Fruit fly (Drosophila melanogaster) whole organism, embryonic: ENCODE results near the gene dmrt93B.
A peak's percentile ranks its signal among the peaks of the same experiment; 100 is the strongest.

Experiments
- Ada2b ChIP-seq: fragments of 200-800 bp; sonication (Bioruptor generic); IDR thresholded peaks from 2 replicates; pipeline ENCODE4 v1.3.6; 2022; ENCODE audit warnings: missing biosample characterization, missing genetic modification characterization
- Asciz ChIP-seq: fragments of 200-800 bp; sonication (Bioruptor generic); optimal IDR thresholded peaks from 2 replicates; lab custom pipeline; 2017; ENCODE audit warnings: missing biosample characterization, mild to moderate bottlenecking, missing genetic modification characterization, missing genetic modification reagents
- Blimp-1 ChIP-seq: fragments of 200-800 bp; sonication (Bioruptor generic); optimal IDR thresholded peaks from 3 replicates; lab custom pipeline; 2018; ENCODE audit warnings: missing biosample characterization, missing genetic modification characterization, mild to moderate bottlenecking, moderate library complexity, missing genetic modification reagents
- C15 ChIP-seq: fragments of 200-800 bp; sonication (Bioruptor generic); IDR thresholded peaks from 3 replicates; pipeline ENCODE4 v1.3.6; 2022; ENCODE audit warnings: missing biosample characterization, missing genetic modification characterization
- CG10209 ChIP-seq: fragments of 200-800 bp; sonication (Bioruptor generic); optimal IDR thresholded peaks from 3 replicates; lab custom pipeline; 2017; ENCODE audit warnings: missing biosample characterization, mild to moderate bottlenecking, missing genetic modification characterization, missing genetic modification reagents
- CG11504 ChIP-seq: fragments of 200-800 bp; sonication (Bioruptor generic); optimal IDR thresholded peaks from 3 replicates; lab custom pipeline; 2019; ENCODE audit warnings: missing biosample characterization, mild to moderate bottlenecking, missing genetic modification characterization, moderate library complexity
- CG11695 ChIP-seq: fragments of 200-800 bp; sonication (Bioruptor generic); IDR thresholded peaks from 3 replicates; pipeline ENCODE4 v1.3.6; 2022; ENCODE audit warnings: missing biosample characterization, missing genetic modification characterization
- CG13123 ChIP-seq: fragments of 200-800 bp; sonication (Bioruptor generic); optimal IDR thresholded peaks from 2 replicates; lab custom pipeline; 2016; ENCODE audit warnings: missing biosample characterization, missing genetic modification characterization
- CG13775 ChIP-seq: fragments of 200-800 bp; sonication (Bioruptor generic); optimal IDR thresholded peaks from 3 replicates; lab custom pipeline; 2017; ENCODE audit warnings: missing biosample characterization, mild to moderate bottlenecking, missing genetic modification characterization
- CG14667 ChIP-seq: fragments of 200-800 bp; sonication (Bioruptor generic); IDR thresholded peaks from 2 replicates; pipeline ENCODE4 v1.3.6; 2022; ENCODE audit warnings: missing biosample characterization, missing genetic modification characterization
- CG15514 ChIP-seq: fragments of 200-800 bp; sonication (Bioruptor generic); optimal IDR thresholded peaks from 3 replicates; lab custom pipeline; 2017; ENCODE audit warnings: missing biosample characterization, missing genetic modification characterization, mild to moderate bottlenecking, moderate library complexity, missing genetic modification reagents
- CG16813 ChIP-seq: fragments of 200-800 bp; sonication (Bioruptor generic); IDR thresholded peaks from 3 replicates; pipeline ENCODE4 v1.3.6; 2022; ENCODE audit warnings: missing biosample characterization, missing genetic modification characterization; ENCODE audit not compliant: partially characterized antibody
- CG18011 ChIP-seq: fragments of 200-800 bp; sonication (Bioruptor generic); optimal IDR thresholded peaks from 2 replicates; lab custom pipeline; 2017; ENCODE audit warnings: missing biosample characterization, missing genetic modification characterization, mild to moderate bottlenecking, moderate library complexity, missing genotype
- CG18476 ChIP-seq: fragments of 200-800 bp; sonication (Bioruptor generic); optimal IDR thresholded peaks from 2 replicates; lab custom pipeline; 2016; ENCODE audit warnings: missing biosample characterization, mild to moderate bottlenecking, missing genetic modification characterization
- CG2199 ChIP-seq: fragments of 200-800 bp; sonication (Bioruptor generic); IDR thresholded peaks from 3 replicates; pipeline ENCODE4 v1.3.6; 2022; ENCODE audit warnings: missing biosample characterization, missing genetic modification characterization
- CG2202 ChIP-seq: fragments of 200-800 bp; sonication (Bioruptor generic); optimal IDR thresholded peaks from 2 replicates; lab custom pipeline; 2018; ENCODE audit warnings: missing biosample characterization, mild to moderate bottlenecking, missing genetic modification characterization
- CG30431 ChIP-seq: fragments of 200-800 bp; sonication (Bioruptor generic); optimal IDR thresholded peaks from 2 replicates; lab custom pipeline; 2017; ENCODE audit warnings: missing biosample characterization, missing genetic modification characterization
- CG31224 ChIP-seq: fragments of 200-800 bp; sonication (Bioruptor generic); IDR thresholded peaks from 2 replicates; pipeline ENCODE4 v1.3.6; 2022; ENCODE audit warnings: missing biosample characterization, missing genetic modification characterization
- CG4360 ChIP-seq: fragments of 200-800 bp; sonication (Bioruptor generic); IDR thresholded peaks from 2 replicates; pipeline ENCODE4 v1.3.6; 2022; ENCODE audit warnings: missing biosample characterization, missing genetic modification characterization
- CG43689 ChIP-seq: fragments of 200-800 bp; sonication (Bioruptor generic); IDR thresholded peaks from 2 replicates; pipeline ENCODE4 v1.3.6; 2022; ENCODE audit warnings: missing biosample characterization, missing genetic modification characterization
- CG7839 ChIP-seq: fragments of 200-800 bp; sonication (Bioruptor generic); optimal IDR thresholded peaks from 3 replicates; lab custom pipeline; 2018; ENCODE audit warnings: missing biosample characterization, mild to moderate bottlenecking, missing genetic modification characterization, moderate library complexity
- CG7963 ChIP-seq: fragments of 200-800 bp; sonication (Bioruptor generic); IDR thresholded peaks from 3 replicates; pipeline ENCODE4 v1.3.6; 2022; ENCODE audit warnings: missing biosample characterization, missing genetic modification characterization; ENCODE audit not compliant: partially characterized antibody
- CG8924 ChIP-seq: fragments of 200-800 bp; optimal IDR thresholded peaks from 3 replicates; lab custom pipeline; 2019; ENCODE audit warnings: missing biosample characterization, mild to moderate bottlenecking, missing genetic modification characterization, moderate library complexity
- CG8944 ChIP-seq: fragments of 200-800 bp; sonication (Bioruptor generic); optimal IDR thresholded peaks from 3 replicates; lab custom pipeline; 2016; ENCODE audit warnings: missing biosample characterization, missing genetic modification characterization
- Dref ChIP-seq: fragments of 200-800 bp; sonication (Bioruptor generic); IDR thresholded peaks from 2 replicates; pipeline ENCODE4 v1.3.6; 2022; ENCODE audit warnings: missing biosample characterization, missing genetic modification characterization
- Ets97D ChIP-seq: fragments of 200-800 bp; sonication (Bioruptor generic); optimal IDR thresholded peaks from 3 replicates; lab custom pipeline; 2016; ENCODE audit warnings: missing biosample characterization, missing genetic modification characterization
- HLH54F ChIP-seq: fragments of 200-800 bp; sonication (Bioruptor generic); optimal IDR thresholded peaks from 3 replicates; lab custom pipeline; 2016; ENCODE audit warnings: missing biosample characterization, missing genetic modification characterization
- Hmr ChIP-seq: fragments of 200-800 bp; sonication (Bioruptor generic); optimal IDR thresholded peaks from 3 replicates; lab custom pipeline; 2017; ENCODE audit warnings: mild to moderate bottlenecking, missing biosample characterization, missing genetic modification reagents, missing genetic modification characterization
- Hr3 ChIP-seq: fragments of 200-800 bp; sonication (Bioruptor generic); optimal IDR thresholded peaks from 3 replicates; lab custom pipeline; 2016; ENCODE audit warnings: missing biosample characterization, missing genetic modification characterization
- Mad ChIP-seq: fragments of 200-800 bp; sonication (Bioruptor generic); optimal IDR thresholded peaks from 2 replicates; lab custom pipeline; 2016; ENCODE audit warnings: missing biosample characterization, missing genetic modification characterization
- Rfx ChIP-seq: fragments of 200-800 bp; sonication (Bioruptor generic); IDR thresholded peaks from 2 replicates; pipeline ENCODE4 v1.3.6; 2022; ENCODE audit warnings: missing biosample characterization, missing genetic modification characterization
- YL-1 ChIP-seq: fragments of 200-800 bp; sonication (Bioruptor generic); optimal IDR thresholded peaks from 3 replicates; lab custom pipeline; 2017; ENCODE audit warnings: missing biosample characterization, mild to moderate bottlenecking, missing genetic modification characterization
- aop ChIP-seq: fragments of 200-800 bp; sonication (Bioruptor generic); IDR thresholded peaks from 2 replicates; pipeline ENCODE4 v1.3.6; 2022; ENCODE audit warnings: missing biosample characterization, missing genetic modification characterization
- bigmax ChIP-seq: fragments of 200-800 bp; sonication (Bioruptor generic); optimal IDR thresholded peaks from 2 replicates; lab custom pipeline; 2018; ENCODE audit warnings: missing biosample characterization, mild to moderate bottlenecking, missing genetic modification characterization
- cg ChIP-seq: fragments of 200-800 bp; sonication (Bioruptor generic); optimal IDR thresholded peaks from 3 replicates; lab custom pipeline; 2019; ENCODE audit warnings: missing biosample characterization, mild to moderate bottlenecking, missing genetic modification characterization, moderate library complexity
- croc ChIP-seq: fragments of 200-800 bp; sonication (Bioruptor generic); conservative IDR thresholded peaks from 3 replicates; pipeline ENCODE4 v1.3.6; 2022; ENCODE audit warnings: missing biosample characterization, missing genetic modification characterization
- crp ChIP-seq, 2 experiments: fragments of 200-800 bp; sonication (Bioruptor generic); optimal IDR thresholded peaks; 2 replicates in 1 of 2; 3 replicates in 1 of 2; lab custom pipeline; 2017; ENCODE audit warnings: missing biosample characterization in 2 of 2, missing genetic modification characterization in 2 of 2, mild to moderate bottlenecking in 1 of 2, moderate library complexity in 1 of 2
- dimm ChIP-seq: fragments of 200-800 bp; sonication (Bioruptor generic); IDR thresholded peaks from 2 replicates; pipeline ENCODE4 v1.3.6; 2022; ENCODE audit warnings: missing biosample characterization, missing genetic modification characterization
- dmrt11E ChIP-seq: fragments of 200-800 bp; sonication (Bioruptor generic); optimal IDR thresholded peaks from 3 replicates; lab custom pipeline; 2018; ENCODE audit warnings: missing biosample characterization, mild to moderate bottlenecking, missing genetic modification characterization, moderate library complexity
- gce ChIP-seq: fragments of 200-800 bp; sonication (Bioruptor generic); IDR thresholded peaks from 3 replicates; pipeline ENCODE4 v1.3.6; 2022; ENCODE audit warnings: missing biosample characterization, missing genetic modification characterization
- gt ChIP-seq: fragments of 200-800 bp; sonication (Bioruptor generic); IDR thresholded peaks from 2 replicates; pipeline ENCODE4 v1.3.6; 2022; ENCODE audit warnings: missing biosample characterization, missing genetic modification characterization
- hb ChIP-seq: fragments of 200-800 bp; sonication (Bioruptor generic); IDR thresholded peaks from 3 replicates; pipeline ENCODE4 v1.3.6; 2022; ENCODE audit warnings: missing biosample characterization, missing genetic modification characterization; ENCODE audit not compliant: partially characterized antibody
- lbe ChIP-seq: fragments of 200-800 bp; sonication (Bioruptor generic); optimal IDR thresholded peaks from 2 replicates; lab custom pipeline; 2016; ENCODE audit warnings: missing biosample characterization, mild to moderate bottlenecking, missing genetic modification characterization
- stc ChIP-seq: fragments of 200-800 bp; sonication (Bioruptor generic); IDR thresholded peaks from 2 replicates; pipeline ENCODE4 v1.3.6; 2022; ENCODE audit warnings: missing biosample characterization, missing genetic modification characterization
- stwl ChIP-seq: fragments of 200-800 bp; sonication (Bioruptor generic); optimal IDR thresholded peaks from 3 replicates; lab custom pipeline; 2018; ENCODE audit warnings: missing biosample characterization, mild to moderate bottlenecking, missing genetic modification characterization, moderate library complexity
- twi ChIP-seq: fragments of 200-800 bp; optimal IDR thresholded peaks from 2 replicates; lab custom pipeline; 2019; ENCODE audit warnings: missing biosample characterization, mild to moderate bottlenecking, missing genetic modification characterization, moderate library complexity
- unc-4 ChIP-seq: fragments of 200-800 bp; sonication (Bioruptor generic); IDR thresholded peaks from 2 replicates; pipeline ENCODE4 v1.3.6; 2022; ENCODE audit warnings: missing biosample characterization, missing genetic modification characterization; ENCODE audit not compliant: partially characterized antibody
- wek ChIP-seq: fragments of 200-800 bp; sonication (Bioruptor generic); optimal IDR thresholded peaks from 3 replicates; lab custom pipeline; 2018; ENCODE audit warnings: missing biosample characterization, mild to moderate bottlenecking, missing genetic modification characterization, moderate library complexity
- zf30C ChIP-seq: fragments of 200-800 bp; sonication (Bioruptor generic); optimal IDR thresholded peaks from 3 replicates; lab custom pipeline; 2018; ENCODE audit warnings: missing biosample characterization, mild to moderate bottlenecking, missing genetic modification characterization

The dmrt93B gene

DNA sequence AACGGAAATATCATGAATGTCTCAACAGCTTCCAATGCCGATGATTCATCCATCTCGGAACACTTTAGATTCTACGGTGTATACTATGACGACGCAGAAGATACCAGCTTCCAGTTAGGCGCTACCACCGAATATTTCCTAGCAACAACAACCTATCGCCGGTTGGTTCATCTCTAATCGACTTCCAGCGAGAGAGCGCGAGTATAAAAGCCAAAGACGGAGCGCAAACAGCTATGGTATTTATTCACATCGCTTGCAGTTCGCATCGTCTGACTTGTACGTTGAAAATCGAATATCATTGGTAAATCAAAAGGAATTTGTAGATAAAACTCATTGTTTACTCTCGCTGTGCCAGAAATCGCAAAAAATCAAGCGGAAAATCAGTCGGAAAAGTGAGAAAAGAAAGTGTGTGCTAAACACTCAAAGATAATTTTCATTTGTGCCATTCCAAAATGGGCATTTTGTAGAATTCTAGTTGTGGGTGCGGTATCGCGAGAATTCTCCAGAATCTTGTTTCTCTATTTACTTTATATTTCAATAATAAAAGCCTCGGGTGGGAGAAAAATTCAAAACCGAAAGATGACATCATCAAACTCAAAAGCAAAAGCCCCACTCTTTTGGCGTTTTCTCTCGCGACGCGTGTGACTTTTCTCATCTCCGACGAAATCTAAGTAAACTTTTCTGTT, 8.7 kb upstream of the dmrt93B start, which contains the start of gene AnxB9 (continued):
- peak; percentile 50; the same call in 1 of the 2 replicates for TF ChIP-seq stc (GFP tag; lab: Robert Waterston, UW)
- no peak for TF ChIP-seq twi (tag; lab: Kevin White, UChicago)
- peak; percentile 72 for TF ChIP-seq CG15514
- no peak; the same call in 1 of the 2 replicates for TF ChIP-seq unc-4 (GFP tag; lab: Robert Waterston, UW)
- TF ChIP-seq CG2202 (tag; lab: Kevin White, UChicago), result no peak
- peak; percentile 18 for TF ChIP-seq Blimp-1 (GFP tag; lab: Kevin White, UChicago)
- no peak for TF ChIP-seq YL-1 (GFP tag; lab: Kevin White, UChicago)
- TF ChIP-seq HLH54F (GFP tag; lab: Kevin White, UChicago), result no peak
- TF ChIP-seq CG13123 (GFP tag; lab: Kevin White, UChicago), result no peak
- TF ChIP-seq dimm (GFP tag; lab: Robert Waterston, UW), result no peak
- peak; percentile 54; the same call in 2 of the 3 replicates for TF ChIP-seq CG7963 (GFP tag; lab: Robert Waterston, UW)
- TF ChIP-seq Ets97D, result no peak
- TF ChIP-seq CG30431 (GFP tag; lab: Kevin White, UChicago), result no peak
- no peak for TF ChIP-seq crp (GFP tag; optimal IDR thresholded peaks at IDR 0.05; lab: Kevin White, UChicago)
- TF ChIP-seq C15 (GFP tag; lab: Robert Waterston, UW), result no peak
- no peak for TF ChIP-seq Ada2b (GFP tag; lab: Robert Waterston, UW)
- 0 out of 3 replicates have a peak, but pooled peaks have one; percentile 44 for TF ChIP-seq CG11695 (GFP tag; lab: Robert Waterston, UW)
- peak; percentile 82 for TF ChIP-seq CG4360
- no peak for TF ChIP-seq cg (GFP tag; lab: Kevin White, UChicago)
- TF ChIP-seq Mad (GFP tag; lab: Kevin White, UChicago), result no peak
- peak; percentile 68 for TF ChIP-seq lbe (GFP tag; lab: Kevin White, UChicago)
- no peak; the same call in 2 of the 3 replicates for TF ChIP-seq hb
- TF ChIP-seq dmrt11E (tag; lab: Kevin White, UChicago), result no peak
- TF ChIP-seq Rfx (GFP tag; lab: Robert Waterston, UW), result peak; percentile 60
- peak; percentile 52 for TF ChIP-seq Dref (GFP tag; lab: Robert Waterston, UW)
- peak; percentile 43 for TF ChIP-seq bigmax (GFP tag; lab: Kevin White, UChicago)
- no peak for TF ChIP-seq CG18011 (GFP tag; lab: Kevin White, UChicago)
- no peak for TF ChIP-seq CG31224 (GFP tag; lab: Robert Waterston, UW)
- TF ChIP-seq aop (GFP tag; lab: Robert Waterston, UW), result no peak
- TF ChIP-seq gce, result no peak
- no peak for TF ChIP-seq CG10209 (GFP tag; lab: Kevin White, UChicago)
- peak; percentile 15 for TF ChIP-seq CG7839
- TF ChIP-seq stwl (tag; lab: Kevin White, UChicago), result no peak
- TF ChIP-seq CG14667 (GFP tag; lab: Robert Waterston, UW), result no peak
- no peak for TF ChIP-seq Hr3 (GFP tag; lab: Kevin White, UChicago)
- TF ChIP-seq wek (GFP tag; lab: Kevin White, UChicago), result peak; percentile 70
- no peak for TF ChIP-seq CG18476 (GFP tag; lab: Kevin White, UChicago)
- TF ChIP-seq CG11504 (tag; lab: Kevin White, UChicago), result peak; percentile 4
- no peak for TF ChIP-seq gt (GFP tag; lab: Robert Waterston, UW)
- TF ChIP-seq CG16813, result no peak; the same call in 2 of the 3 replicates
- TF ChIP-seq CG8924, result peak; percentile 19
- peak; percentile 30 for TF ChIP-seq Hmr (GFP tag; lab: Kevin White, UChicago)
- TF ChIP-seq zf30C, result no peak
- TF ChIP-seq CG43689 (GFP tag; lab: Robert Waterston, UW), result no peak
- TF ChIP-seq CG8944, result no peak
- TF ChIP-seq CG13775 (GFP tag; lab: Kevin White, UChicago), result no peak
- peak; percentile 29 for TF ChIP-seq Asciz (GFP tag; lab: Kevin White, UChicago)
- peak; percentile 72; the same call in 2 of the 3 replicates for TF ChIP-seq CG2199 (GFP tag; lab: Robert Waterston, UW)
- TF ChIP-seq croc (GFP tag; lab: Robert Waterston, UW), result no peak
